Fruit fly (Drosophila melanogaster): Measurements from ENCODE around the gene CG7634.

dm6 chr3L:21598337-21598736 lies 33.1 kb downstream of the CG7634 start:
- TF ChIP-seq psq (optimal IDR thresholded peaks at IDR 0.05) = no peak
- TF ChIP-seq pan (optimal IDR thresholded peaks at IDR 0.05) = no peak
- no peak for TF ChIP-seq Dll (optimal IDR thresholded peaks at IDR 0.05)

Measured in whole organism.